Fruit fly (Drosophila melanogaster): ENCODE data around the gene Spn77Bc.

Gene Spn77Bc

DNA sequence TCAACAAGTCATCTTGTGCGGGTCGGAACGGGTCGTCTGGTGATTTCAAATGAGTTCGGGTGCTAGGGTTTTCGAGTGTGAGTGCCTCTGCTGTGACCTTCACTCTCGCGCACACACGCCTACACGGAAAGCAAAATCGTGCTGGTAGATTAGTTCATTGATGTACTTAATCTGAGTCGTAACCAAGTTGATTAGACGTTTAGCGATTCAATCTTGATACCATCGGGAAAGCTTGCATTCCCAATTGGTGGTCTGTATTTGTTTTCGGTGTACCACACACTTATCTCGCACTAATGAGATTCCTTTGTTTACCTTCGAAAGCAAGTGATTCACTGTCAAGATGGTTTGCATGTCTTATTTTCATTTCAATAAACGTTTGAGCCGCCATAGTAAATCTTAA lies 46.5 kb downstream of the Spn77Bc start (continued):
- TF ChIP-seq shn (GFP tag; optimal IDR thresholded peaks at IDR 0.05) (peak; percentile 32), pfk (GFP tag; optimal IDR thresholded peaks at IDR 0.05) (no peak), tx (GFP tag; optimal IDR thresholded peaks at IDR 0.05) (no peak), CG6689 (GFP tag; IDR thresholded peaks at IDR 0.05) (peak; percentile 37; the same call in 1 of the 2 replicates), CG31224 (GFP tag; IDR thresholded peaks at IDR 0.05) (no peak), fru (optimal IDR thresholded peaks at IDR 0.05) (no peak), Antp (GFP tag; optimal IDR thresholded peaks at IDR 0.05) (peak; percentile 59), CG10209 (GFP tag; optimal IDR thresholded peaks at IDR 0.05) (peak; percentile 28), az2 (GFP tag; optimal IDR thresholded peaks at IDR 0.05) (peak; percentile 24), CG6813 (GFP tag; optimal IDR thresholded peaks at IDR 0.05) (peak; percentile 10), CG8388 (GFP tag; optimal IDR thresholded peaks at IDR 0.05) (no peak), Drgx (GFP tag; IDR thresholded peaks at IDR 0.05) (no peak; the same call in 1 of the 2 replicates), Tbp (GFP tag; optimal IDR thresholded peaks at IDR 0.05) (no peak), ase (GFP tag; IDR thresholded peaks at IDR 0.05) (no peak), tll (GFP tag; optimal IDR thresholded peaks at IDR 0.05) (no peak), chm (GFP tag; IDR thresholded peaks at IDR 0.05) (no peak; the same call in 1 of the 2 replicates), E2f2 (GFP tag; IDR thresholded peaks at IDR 0.05) (peak; percentile 22; the same call in 1 of the 2 replicates), CG10366 (GFP tag; IDR thresholded peaks at IDR 0.05) (peak; percentile 13; the same call in 1 of the 2 replicates), NC2β (GFP tag; optimal IDR thresholded peaks at IDR 0.05) (peak; percentile 6), crp (GFP tag; optimal IDR thresholded peaks at IDR 0.05) (no peak), Usf (GFP tag; optimal IDR thresholded peaks at IDR 0.05) (no peak), BEAF-32 (GFP tag; optimal IDR thresholded peaks at IDR 0.05) (no peak), esg (GFP tag; conservative IDR thresholded peaks at IDR 0.05) (no peak), chif (GFP tag; optimal IDR thresholded peaks at IDR 0.05) (peak in 1 of 2 experiments; percentile 13), inv (GFP tag; IDR thresholded peaks at IDR 0.05; ENCODE audit: partially characterized antibody) (no peak), CG11456 (GFP tag; IDR thresholded peaks at IDR 0.05) (peak; percentile 60; the same call in 1 of the 3 replicates), otp (GFP tag; IDR thresholded peaks at IDR 0.05) (no peak), cas (GFP tag; IDR thresholded peaks at IDR 0.05) (no peak), CG17359 (tag; optimal IDR thresholded peaks at IDR 0.05) (peak; percentile 43), gce (GFP tag; IDR thresholded peaks at IDR 0.05) (no peak), HmgZ (tag; optimal IDR thresholded peaks at IDR 0.05) (peak; percentile 42), Abd-B (GFP tag; optimal IDR thresholded peaks at IDR 0.05) (no peak), CG10147 (GFP tag; optimal IDR thresholded peaks at IDR 0.05) (no peak), H15 (GFP tag; IDR thresholded peaks at IDR 0.05) (no peak), dimm (GFP tag; IDR thresholded peaks at IDR 0.05) (no peak; the same call in 1 of the 2 replicates), tap (tag; optimal IDR thresholded peaks at IDR 0.05) (no peak), CG15601 (tag; optimal IDR thresholded peaks at IDR 0.05) (no peak), zfh2 (GFP tag; optimal IDR thresholded peaks at IDR 0.05) (peak; percentile 7), exex (tag; optimal IDR thresholded peaks at IDR 0.05) (peak; percentile 86), jumu (GFP tag; optimal IDR thresholded peaks at IDR 0.05) (peak; percentile 16), CG1832 (GFP tag; optimal IDR thresholded peaks at IDR 0.05) (no peak), sim (GFP tag; IDR thresholded peaks at IDR 0.05) (no peak), Opbp (GFP tag; IDR thresholded peaks at IDR 0.05; ENCODE audit: partially characterized antibody) (no peak), prd (optimal IDR thresholded peaks at IDR 0.05) (no peak), prd (GFP tag; IDR thresholded peaks at IDR 0.05) (peak; percentile 49; the same call in 1 of the 3 replicates), zen2 (GFP tag; IDR thresholded peaks at IDR 0.05; ENCODE audit: partially characterized antibody) (no peak), CG31365 (tag; optimal IDR thresholded peaks at IDR 0.05) (no peak), mirr (GFP tag; optimal IDR thresholded peaks at IDR 0.05) (no peak), CG11695 (GFP tag; IDR thresholded peaks at IDR 0.05) (peak; percentile 66), fd102C (GFP tag; optimal IDR thresholded peaks at IDR 0.05) (no peak), CG4730 (GFP tag; IDR thresholded peaks at IDR 0.05) (peak; percentile 41; the same call in 1 of the 2 replicates)
